Worm (Caenorhabditis elegans) whole organism, L4 larva: ENCODE results near the gene F59B2.14.
A peak's percentile ranks its signal among the peaks of the same experiment; 100 is the strongest.

Source experiments
- F49E8.2 ChIP-seq: sonication (generic microtip); optimal IDR thresholded peaks from 2 replicates; lab custom pipeline; 2016; ENCODE audit warnings: missing compliant biosample characterization, mild to moderate bottlenecking, missing genetic modification characterization, borderline replicate concordance
- T26A8.4 ChIP-seq: fragments of 200-800 bp; sonication (Bioruptor generic); IDR thresholded peaks from 2 replicates; pipeline ENCODE4 v1.3.6; 2022; ENCODE audit warnings: missing genetic modification characterization, missing compliant biosample characterization
- Y105C5A.15 ChIP-seq: fragments of 200-800 bp; sonication (Bioruptor generic); IDR thresholded peaks from 2 replicates; pipeline ENCODE4 v1.3.6; 2022; ENCODE audit warnings: missing genetic modification characterization, missing compliant biosample characterization
- Y5F2A.4 ChIP-seq: fragments of 200-800 bp; sonication (Bioruptor generic); optimal IDR thresholded peaks from 2 replicates; lab custom pipeline; 2018; ENCODE audit warnings: mild to moderate bottlenecking, missing genetic modification characterization, missing compliant biosample characterization
- aha-1 ChIP-seq: fragments of 150-350 bp; peaks from one replicate; lab custom pipeline; 2014; ENCODE audit warnings: missing biosample characterization, missing genetic modification characterization
- aly-2 ChIP-seq: sonication (generic microtip); optimal IDR thresholded peaks from 2 replicates; lab custom pipeline; 2018; ENCODE audit warnings: missing biosample characterization, missing genetic modification characterization
- ama-1 ChIP-seq: fragments of 150-350 bp; optimal IDR thresholded peaks from 2 replicates; lab custom pipeline; 2014; ENCODE audit warnings: inconsistent platforms, mixed read lengths
- arid-1 ChIP-seq: fragments of 200-800 bp; sonication (Bioruptor generic); conservative IDR thresholded peaks from 2 replicates; pipeline ENCODE4 v1.3.6; 2022; ENCODE audit warnings: missing genetic modification reagents, missing genetic modification characterization, missing compliant biosample characterization
- attf-4 ChIP-seq: sonication (generic microtip); optimal IDR thresholded peaks from 3 replicates; lab custom pipeline; 2017; ENCODE audit warnings: missing biosample characterization, missing genetic modification characterization
- daf-8 ChIP-seq: fragments of 200-800 bp; sonication (Bioruptor generic); IDR thresholded peaks from 2 replicates; pipeline ENCODE4 v1.3.6; 2022; ENCODE audit warnings: missing genetic modification characterization, missing compliant biosample characterization
- dmd-6 ChIP-seq: fragments of 200-800 bp; sonication (Bioruptor generic); IDR thresholded peaks from 2 replicates; pipeline ENCODE4 v1.3.6; 2022; ENCODE audit warnings: missing genetic modification reagents, missing genetic modification characterization, missing compliant biosample characterization
- dmd-9 ChIP-seq: fragments of 200-800 bp; sonication (Bioruptor generic); IDR thresholded peaks from 2 replicates; pipeline ENCODE4 v1.3.6; 2022; ENCODE audit warnings: missing genetic modification reagents, missing genetic modification characterization, missing compliant biosample characterization
- dve-1 ChIP-seq: sonication (generic microtip); optimal IDR thresholded peaks from 2 replicates; lab custom pipeline; 2017; ENCODE audit warnings: antibody characterized with exemption, mild to moderate bottlenecking, missing genetic modification characterization, missing compliant biosample characterization; ENCODE audit not compliant: insufficient read depth
- hlh-11 ChIP-seq: fragments of 200-800 bp; sonication (Bioruptor generic); optimal IDR thresholded peaks from 2 replicates; lab custom pipeline; 2018; ENCODE audit warnings: mild to moderate bottlenecking, missing genetic modification characterization, missing compliant biosample characterization
- hmg-1.1 ChIP-seq: fragments of 200-800 bp; sonication (Bioruptor generic); IDR thresholded peaks from 2 replicates; pipeline ENCODE4 v1.3.6; 2022; ENCODE audit warnings: missing genetic modification reagents, missing genetic modification characterization, missing compliant biosample characterization
- jun-1 ChIP-seq: fragments of 150-350 bp; optimal IDR thresholded peaks from 2 replicates; lab custom pipeline; 2014; ENCODE audit warnings: missing biosample characterization, missing genetic modification reagents, missing genetic modification characterization
- lim-7 ChIP-seq: fragments of 200-800 bp; sonication (Bioruptor generic); IDR thresholded peaks from 2 replicates; pipeline ENCODE4 v1.3.6; 2022; ENCODE audit warnings: missing genetic modification characterization, missing compliant biosample characterization
- lin-38 ChIP-seq: fragments of 200-800 bp; sonication (Bioruptor generic); IDR thresholded peaks from 2 replicates; pipeline ENCODE4 v1.3.6; 2022; ENCODE audit warnings: missing genetic modification reagents, missing genetic modification characterization, missing compliant biosample characterization
- madf-5 ChIP-seq, 2 experiments: fragments of 200-800 bp; sonication (Bioruptor generic); IDR thresholded peaks; 2 replicates each; pipeline ENCODE4 v1.3.6; 2022; ENCODE audit warnings: missing compliant biosample characterization in 2 of 2, missing genetic modification characterization in 2 of 2
- mdt-29 ChIP-seq: fragments of 200-800 bp; sonication (Bioruptor generic); IDR thresholded peaks from 2 replicates; pipeline ENCODE4 v1.3.6; 2022; ENCODE audit warnings: missing genetic modification reagents, missing genetic modification characterization, missing compliant biosample characterization
- mep-1 ChIP-seq: fragments of 150-350 bp; sonication (generic microtip); optimal IDR thresholded peaks from 3 replicates; lab custom pipeline; 2014; ENCODE audit warnings: missing biosample characterization, missing genetic modification characterization
- mxl-2 ChIP-seq: fragments of 200-800 bp; sonication (Bioruptor generic); conservative IDR thresholded peaks from 2 replicates; pipeline ENCODE4 v1.3.6; 2022; ENCODE audit warnings: missing genetic modification reagents, missing genetic modification characterization, missing compliant biosample characterization
- nhr-102 ChIP-seq: sonication (generic microtip); optimal IDR thresholded peaks from 2 replicates; lab custom pipeline; 2016; ENCODE audit warnings: mild to moderate bottlenecking, missing genetic modification characterization, moderate library complexity, missing compliant biosample characterization
- nhr-25 ChIP-seq: sonication (generic microtip); optimal IDR thresholded peaks from 2 replicates; lab custom pipeline; 2017; ENCODE audit warnings: missing genetic modification characterization, mild to moderate bottlenecking, missing compliant biosample characterization, antibody characterized with exemption, moderate library complexity, borderline replicate concordance; ENCODE audit not compliant: insufficient read depth
- nhr-76 ChIP-seq: fragments of 150-350 bp; optimal IDR thresholded peaks from 2 replicates; lab custom pipeline; 2014; ENCODE audit warnings: missing biosample characterization, missing genetic modification characterization
- pqm-1 ChIP-seq: sonication (generic microtip); optimal IDR thresholded peaks from 2 replicates; lab custom pipeline; 2017; ENCODE audit warnings: missing biosample characterization, missing genetic modification characterization
- rbr-2 ChIP-seq: sonication (generic microtip); optimal IDR thresholded peaks from 2 replicates; lab custom pipeline; 2016; ENCODE audit warnings: missing genotype, missing genetic modification characterization, missing compliant biosample characterization
- sdz-12 ChIP-seq: fragments of 200-800 bp; sonication (Bioruptor generic); optimal IDR thresholded peaks from 2 replicates; lab custom pipeline; 2018; ENCODE audit warnings: mild to moderate bottlenecking, missing genetic modification characterization, missing compliant biosample characterization
- tag-97 ChIP-seq: fragments of 200-800 bp; sonication (Bioruptor generic); IDR thresholded peaks from 2 replicates; pipeline ENCODE4 v1.3.6; 2022; ENCODE audit warnings: missing genetic modification characterization, missing compliant biosample characterization
- vab-7 ChIP-seq: fragments of 200-800 bp; sonication (Bioruptor generic); IDR thresholded peaks from 2 replicates; pipeline ENCODE4 v1.3.6; 2022; ENCODE audit warnings: missing genetic modification reagents, missing genetic modification characterization, missing compliant biosample characterization
- zfp-2 ChIP-seq: sonication (generic microtip); optimal IDR thresholded peaks from 2 replicates; lab custom pipeline; 2016; ENCODE audit warnings: mild to moderate bottlenecking, missing genetic modification characterization, missing compliant biosample characterization
- zip-11 ChIP-seq: fragments of 200-800 bp; sonication (Bioruptor generic); IDR thresholded peaks from 2 replicates; pipeline ENCODE4 v1.3.6; 2022; ENCODE audit warnings: missing genetic modification characterization, missing compliant biosample characterization
- ztf-11 ChIP-seq: fragments of 150-350 bp; optimal IDR thresholded peaks from 2 replicates; lab custom pipeline; 2014; ENCODE audit warnings: missing biosample characterization, missing genetic modification characterization

The F59B2.14 gene

ce11 chrIII:9004658-9005057, 17.8 kb downstream of the F59B2.14 start:
- TF ChIP-seq dmd-6 (GFP tag; lab: Robert Waterston, UW) (no peak), ztf-11 (no peak), sdz-12 (GFP tag; lab: Kevin White, UChicago) (no peak), aha-1 (tag; lab: Kevin White, UChicago) (peak; percentile 1), F49E8.2 (tag; lab: Kevin White, UChicago) (no peak)

ce11 chrIII:9002545-9002944, 19.9 kb downstream of the F59B2.14 start, which contains the start of the genes F59B2.15 and zif-1:
F59B2.15 (minus strand) TSS chrIII:9002645.
zif-1 (plus strand) TSS chrIII:9002779.
- TF ChIP-seq Y105C5A.15 (no peak), mdt-29 (GFP tag; lab: Robert Waterston, UW) (no peak), nhr-76 (tag; lab: Kevin White, UChicago) (no peak), vab-7 (GFP tag; lab: Robert Waterston, UW) (no peak), nhr-102 (tag; lab: Kevin White, UChicago) (no peak), dmd-9 (GFP tag; lab: Robert Waterston, UW) (no peak), mep-1 (tag; lab: Kevin White, UChicago) (no peak), pqm-1 (tag; lab: Kevin White, UChicago) (no peak), zfp-2 (tag; lab: Kevin White, UChicago) (no peak), dve-1 (tag; lab: Kevin White, UChicago) (no peak), lim-7 (GFP tag; lab: Robert Waterston, UW) (no peak), jun-1 (no peak), ztf-11 (no peak), T26A8.4 (GFP tag; lab: Robert Waterston, UW) (no peak), daf-8 (GFP tag; lab: Robert Waterston, UW) (no peak), mxl-2 (GFP tag; lab: Robert Waterston, UW) (no peak), ama-1 (no peak), madf-5 (GFP tag; IDR thresholded peaks at IDR 0.05; lab: Robert Waterston, UW) (no peak), attf-4 (tag; lab: Kevin White, UChicago) (no peak)

ce11 chrIII:9001899-9002298, 20.5 kb downstream of the F59B2.14 start, which contains the start of gene rpn-6.2:
rpn-6.2 (minus strand) TSS chrIII:9001999.
- TF ChIP-seq tag-97 (GFP tag; lab: Robert Waterston, UW) (no peak), lim-7 (GFP tag; lab: Robert Waterston, UW) (no peak), rbr-2 (tag; lab: Kevin White, UChicago) (no peak), vab-7 (GFP tag; lab: Robert Waterston, UW) (no peak), hmg-1.1 (GFP tag; lab: Robert Waterston, UW) (no peak), aly-2 (tag; lab: Kevin White, UChicago) (no peak), nhr-25 (no peak), hlh-11 (tag; lab: Kevin White, UChicago) (no peak), zip-11 (no peak)
- TF ChIP-seq, all 104 proteins: peak for 0

ce11 chrIII:9001491-9001890, 20.9 kb downstream of the F59B2.14 start:
- TF ChIP-seq lin-38 = 0 out of 2 replicates have a peak, but pooled peaks have one; percentile 13
- TF ChIP-seq ztf-11 = no peak
- TF ChIP-seq aha-1 (tag; lab: Kevin White, UChicago) = peak; percentile 51

- TF ChIP-seq zfp-2 (tag; lab: Kevin White, UChicago) (no peak), arid-1 (0 out of 2 replicates have a peak, but pooled peaks have one; percentile 25), Y5F2A.4 (GFP tag; lab: Kevin White, UChicago) (peak; percentile 4), pqm-1 (tag; lab: Kevin White, UChicago) (peak; percentile 35), ztf-11 (no peak), aha-1 (tag; lab: Kevin White, UChicago) (peak; percentile 68), lin-38 (0 out of 2 replicates have a peak, but pooled peaks have one; percentile 6)
Observed at ce11 chrIII:8999508-8999907, 22.9 kb downstream of the F59B2.14 start, which contains the start of gene F59B2.3. F59B2.3 (minus strand) TSS chrIII:8999766.
